Worm (Caenorhabditis elegans): ENCODE results near the gene ska-3.
A peak's percentile ranks its signal among the peaks of the same experiment; 100 is the strongest.

ska-3 gene

ce11 chrIII:5680141-5680540, 1.3 kb upstream of the ska-3 start, which contains the start of gene pst-2:
TSS of gene pst-2 (plus strand) at chrIII:5680433.
- no peak for TF ChIP-seq pes-1 (GFP tag; IDR thresholded peaks at IDR 0.05)
- no peak for TF ChIP-seq scrt-1 (GFP tag; IDR thresholded peaks at IDR 0.05)
- no peak for TF ChIP-seq ceh-36 (tag; optimal IDR thresholded peaks at IDR 0.05)
- TF ChIP-seq F13C5.2 (tag; optimal IDR thresholded peaks at IDR 0.05) = no peak
- no peak for TF ChIP-seq B0310.2 (tag; optimal IDR thresholded peaks at IDR 0.05)
- no peak for TF ChIP-seq aly-1 (tag; optimal IDR thresholded peaks at IDR 0.05)
- no peak for TF ChIP-seq flt-1 (GFP tag; IDR thresholded peaks at IDR 0.05)
- TF ChIP-seq ama-1 (optimal IDR thresholded peaks at IDR 0.05) = no peak
- no peak for TF ChIP-seq tra-4 (tag; optimal IDR thresholded peaks at IDR 0.05)
- no peak for TF ChIP-seq ceh-13 (GFP tag; optimal IDR thresholded peaks at IDR 0.05)
- TF ChIP-seq hmg-4 (GFP tag; optimal IDR thresholded peaks at IDR 0.05) = no peak
- no peak for TF ChIP-seq ets-7 (tag; optimal IDR thresholded peaks at IDR 0.05)
- no peak for TF ChIP-seq hnd-1 (tag; optimal IDR thresholded peaks at IDR 0.05)
- no peak for TF ChIP-seq sea-1 (GFP tag; conservative IDR thresholded peaks at IDR 0.05)
- TF ChIP-seq hmbx-1 (tag; optimal IDR thresholded peaks at IDR 0.05) = no peak
- no peak for TF ChIP-seq tbx-11 (GFP tag; IDR thresholded peaks at IDR 0.05)
- no peak for TF ChIP-seq tbx-37 (GFP tag; conservative IDR thresholded peaks at IDR 0.05)

- TF ChIP-seq B0310.2 (tag; optimal IDR thresholded peaks at IDR 0.05) = no peak
- TF ChIP-seq aly-1 (tag; optimal IDR thresholded peaks at IDR 0.05) = no peak
- TF ChIP-seq hnd-1 (tag; optimal IDR thresholded peaks at IDR 0.05) = no peak
- no peak for TF ChIP-seq tra-4 (tag; optimal IDR thresholded peaks at IDR 0.05)
- no peak for TF ChIP-seq pes-1 (GFP tag; IDR thresholded peaks at IDR 0.05)
- TF ChIP-seq F13C5.2 (tag; optimal IDR thresholded peaks at IDR 0.05) = no peak
- TF ChIP-seq hmg-4 (GFP tag; optimal IDR thresholded peaks at IDR 0.05) = no peak
- TF ChIP-seq sea-1 (GFP tag; conservative IDR thresholded peaks at IDR 0.05) = no peak
- no peak for TF ChIP-seq flt-1 (GFP tag; IDR thresholded peaks at IDR 0.05)
- no peak for TF ChIP-seq scrt-1 (GFP tag; IDR thresholded peaks at IDR 0.05)
- TF ChIP-seq ceh-13 (GFP tag; optimal IDR thresholded peaks at IDR 0.05) = no peak
These were observed 1.0 kb downstream of the ska-3 start, which contains the start of gene F54E7.9 for ce11 chrIII:5677790-5678189. TSS of gene F54E7.9 (minus strand) at chrIII:5677890.

- TF ChIP-seq tbx-11 (GFP tag; IDR thresholded peaks at IDR 0.05) (no peak), aly-1 (tag; optimal IDR thresholded peaks at IDR 0.05) (peak; percentile 45), scrt-1 (GFP tag; IDR thresholded peaks at IDR 0.05) (0 out of 2 replicates have a peak, but pooled peaks have one; percentile 19)
These were observed 3.3 kb downstream of the ska-3 start for ce11 chrIII:5675384-5675984.

ce11 chrIII:5674196-5674595, 4.6 kb downstream of the ska-3 start:
- TF ChIP-seq tbx-11 (GFP tag; IDR thresholded peaks at IDR 0.05) (no peak), ceh-36 (tag; optimal IDR thresholded peaks at IDR 0.05) (no peak)

ce11 chrIII:5667952-5668489, 10.8 kb downstream of the ska-3 start:
- TF ChIP-seq tbx-11 (GFP tag; IDR thresholded peaks at IDR 0.05) = 0 out of 2 replicates have a peak, but pooled peaks have one; percentile 13
- no peak for TF ChIP-seq B0310.2 (tag; optimal IDR thresholded peaks at IDR 0.05)
- TF ChIP-seq ceh-13 (GFP tag; optimal IDR thresholded peaks at IDR 0.05) = no peak
- TF ChIP-seq hmg-4 (GFP tag; optimal IDR thresholded peaks at IDR 0.05) = peak; percentile 1

ce11 chrIII:5665710-5666109, 13.1 kb downstream of the ska-3 start:
- no peak for TF ChIP-seq aly-1 (tag; optimal IDR thresholded peaks at IDR 0.05)
- TF ChIP-seq ets-7 (tag; optimal IDR thresholded peaks at IDR 0.05) = no peak
- TF ChIP-seq hmg-4 (GFP tag; optimal IDR thresholded peaks at IDR 0.05) = no peak
- no peak for TF ChIP-seq tra-4 (tag; optimal IDR thresholded peaks at IDR 0.05)
- TF ChIP-seq tbx-11 (GFP tag; IDR thresholded peaks at IDR 0.05) = no peak
- no peak for TF ChIP-seq hnd-1 (tag; optimal IDR thresholded peaks at IDR 0.05)
- no peak for TF ChIP-seq hmbx-1 (tag; optimal IDR thresholded peaks at IDR 0.05)
- TF ChIP-seq flt-1 (GFP tag; IDR thresholded peaks at IDR 0.05) = no peak

ce11 chrIII:5665278-5665677, 13.5 kb downstream of the ska-3 start:
- TF ChIP-seq ama-1 (optimal IDR thresholded peaks at IDR 0.05) (no peak), hmbx-1 (tag; optimal IDR thresholded peaks at IDR 0.05) (no peak), F13C5.2 (tag; optimal IDR thresholded peaks at IDR 0.05) (no peak), sea-1 (GFP tag; conservative IDR thresholded peaks at IDR 0.05) (no peak), hnd-1 (tag; optimal IDR thresholded peaks at IDR 0.05) (no peak), tra-4 (tag; optimal IDR thresholded peaks at IDR 0.05) (no peak), B0310.2 (tag; optimal IDR thresholded peaks at IDR 0.05) (no peak), aly-1 (tag; optimal IDR thresholded peaks at IDR 0.05) (no peak), tbx-37 (GFP tag; conservative IDR thresholded peaks at IDR 0.05) (no peak), hmg-4 (GFP tag; optimal IDR thresholded peaks at IDR 0.05) (no peak), scrt-1 (GFP tag; IDR thresholded peaks at IDR 0.05) (no peak), pes-1 (GFP tag; IDR thresholded peaks at IDR 0.05) (no peak), ets-7 (tag; optimal IDR thresholded peaks at IDR 0.05) (no peak), flt-1 (GFP tag; IDR thresholded peaks at IDR 0.05) (no peak), ceh-13 (GFP tag; optimal IDR thresholded peaks at IDR 0.05) (no peak), ceh-36 (tag; optimal IDR thresholded peaks at IDR 0.05) (no peak), tbx-11 (GFP tag; IDR thresholded peaks at IDR 0.05) (no peak)

ce11 chrIII:5663933-5664332, 14.9 kb downstream of the ska-3 start, which contains the start of gene par-3:
TSS of gene par-3 (plus strand) at chrIII:5664233.
- no peak for TF ChIP-seq ets-7 (tag; optimal IDR thresholded peaks at IDR 0.05)
- TF ChIP-seq hmbx-1 (tag; optimal IDR thresholded peaks at IDR 0.05) = no peak
- no peak for TF ChIP-seq ceh-13 (GFP tag; optimal IDR thresholded peaks at IDR 0.05)
- no peak for TF ChIP-seq flt-1 (GFP tag; IDR thresholded peaks at IDR 0.05)
- TF ChIP-seq aly-1 (tag; optimal IDR thresholded peaks at IDR 0.05) = no peak
- TF ChIP-seq B0310.2 (tag; optimal IDR thresholded peaks at IDR 0.05) = no peak
- no peak for TF ChIP-seq sea-1 (GFP tag; conservative IDR thresholded peaks at IDR 0.05)
- no peak for TF ChIP-seq tra-4 (tag; optimal IDR thresholded peaks at IDR 0.05)
- TF ChIP-seq tbx-37 (GFP tag; conservative IDR thresholded peaks at IDR 0.05) = no peak
- no peak for TF ChIP-seq scrt-1 (GFP tag; IDR thresholded peaks at IDR 0.05)
